Worm (Caenorhabditis elegans) whole organism, midembryonic: ENCODE data around the gene T28C6.10.

Source experiments
- T22C8.4 ChIP-seq: fragments of 200-800 bp; sonication (Bioruptor generic); IDR thresholded peaks from 2 replicates; pipeline ENCODE4 v1.3.6; 2022; ENCODE audit warnings: missing genetic modification characterization, missing compliant biosample characterization
- cog-1 ChIP-seq: sonication (generic microtip); optimal IDR thresholded peaks from 2 replicates; lab custom pipeline; 2016; ENCODE audit warnings: missing genetic modification characterization, missing compliant biosample characterization
- klf-2 ChIP-seq: fragments of 200-800 bp; sonication (Bioruptor generic); conservative IDR thresholded peaks from 2 replicates; pipeline ENCODE4 v1.3.6; 2022; ENCODE audit warnings: missing genetic modification reagents, missing genetic modification characterization, missing compliant biosample characterization
- ztf-23 ChIP-seq: fragments of 200-800 bp; sonication (Bioruptor generic); IDR thresholded peaks from 2 replicates; pipeline ENCODE4 v1.3.6; 2022; ENCODE audit warnings: missing genetic modification reagents, missing genetic modification characterization, missing compliant biosample characterization

ce11 chrIV:8792808-8793207 is 24.9 kb upstream of the T28C6.10 start, which contains the start of gene C33D9.3:
- TF ChIP-seq T22C8.4 (GFP tag; lab: Robert Waterston, UW), result no peak
- TF ChIP-seq klf-2 (GFP tag; lab: Robert Waterston, UW), result no peak
- TF ChIP-seq cog-1, result no peak
- no peak for TF ChIP-seq ztf-23
